Worm (Caenorhabditis elegans) whole organism, L2 larva: ENCODE data around the gene C10A4.4.

Experiments
- F13H6.1 ChIP-seq: sonication (generic microtip); optimal IDR thresholded peaks from 2 replicates; lab custom pipeline; 2016; ENCODE audit warnings: missing genetic modification characterization, missing compliant biosample characterization
- R02D3.7 ChIP-seq: fragments of 150-350 bp; optimal IDR thresholded peaks from 2 replicates; lab custom pipeline; 2014; ENCODE audit warnings: missing biosample characterization, missing genetic modification characterization
- Y55F3AM.14 ChIP-seq: fragments of 200-800 bp; sonication (Bioruptor generic); optimal IDR thresholded peaks from 2 replicates; lab custom pipeline; 2018; ENCODE audit warnings: mild to moderate bottlenecking, missing genetic modification characterization, missing compliant biosample characterization
- ZK546.5 ChIP-seq: sonication (generic microtip); optimal IDR thresholded peaks from 2 replicates; lab custom pipeline; 2017; ENCODE audit warnings: missing biosample characterization, missing genetic modification characterization
- alr-1 ChIP-seq: fragments of 150-350 bp; optimal IDR thresholded peaks from 2 replicates; lab custom pipeline; 2014; ENCODE audit warnings: missing biosample characterization, missing genetic modification characterization
- aly-2 ChIP-seq: fragments of 150-350 bp; optimal IDR thresholded peaks from 2 replicates; lab custom pipeline; 2014; ENCODE audit warnings: missing biosample characterization, missing genetic modification characterization
- ama-1 ChIP-seq: fragments of 150-350 bp; optimal IDR thresholded peaks from 2 replicates; lab custom pipeline; 2018; ENCODE audit warnings: inconsistent platforms
- blmp-1 ChIP-seq: sonication (generic microtip); optimal IDR thresholded peaks from 2 replicates; lab custom pipeline; 2017; ENCODE audit warnings: missing genetic modification characterization, mild to moderate bottlenecking, missing compliant biosample characterization, antibody characterized with exemption, moderate library complexity; ENCODE audit not compliant: insufficient read depth
- crh-2 ChIP-seq: sonication (generic microtip); optimal IDR thresholded peaks from 2 replicates; lab custom pipeline; 2017; ENCODE audit warnings: missing biosample characterization, missing genetic modification characterization
- elt-3 ChIP-seq: sonication (generic microtip); optimal IDR thresholded peaks from 2 replicates; lab custom pipeline; 2017; ENCODE audit warnings: missing biosample characterization, missing genetic modification characterization
- gmeb-1 ChIP-seq: fragments of 150-350 bp; optimal IDR thresholded peaks from 2 replicates; lab custom pipeline; 2014; ENCODE audit warnings: missing biosample characterization, missing genetic modification characterization
- lin-11 ChIP-seq: fragments of 150-350 bp; sonication (generic microtip); optimal IDR thresholded peaks from 2 replicates; lab custom pipeline; 2014; ENCODE audit warnings: missing biosample characterization, missing genetic modification characterization, inconsistent platforms, mixed read lengths
- lin-13 ChIP-seq: fragments of 150-350 bp; optimal IDR thresholded peaks from 2 replicates; lab custom pipeline; 2014; ENCODE audit warnings: missing biosample characterization, missing genetic modification reagents, missing genetic modification characterization
- lin-39 ChIP-seq: fragments of 150-350 bp; optimal IDR thresholded peaks from 2 replicates; lab custom pipeline; 2014; ENCODE audit warnings: missing biosample characterization, missing genetic modification reagents, missing genetic modification characterization
- lsy-2 ChIP-seq, 2 experiments: fragments of 150-350 bp in 1 of 2; sonication (generic microtip) in 1 of 2; optimal IDR thresholded peaks; 2 replicates each; lab custom pipeline; 2014 to 2017; ENCODE audit warnings: missing biosample characterization in 2 of 2, missing genetic modification characterization in 2 of 2
- mbf-1 ChIP-seq: sonication (generic microtip); optimal IDR thresholded peaks from 2 replicates; lab custom pipeline; 2017; ENCODE audit warnings: missing biosample characterization, missing genetic modification characterization
- nhr-11 ChIP-seq: fragments of 150-350 bp; optimal IDR thresholded peaks from 2 replicates; lab custom pipeline; 2014; ENCODE audit warnings: missing biosample characterization, missing genetic modification characterization
- nhr-12 ChIP-seq: fragments of 150-350 bp; optimal IDR thresholded peaks from 2 replicates; lab custom pipeline; 2014; ENCODE audit warnings: missing biosample characterization, missing genetic modification characterization
- nhr-129 ChIP-seq: fragments of 150-350 bp; optimal IDR thresholded peaks from 2 replicates; lab custom pipeline; 2014; ENCODE audit warnings: missing biosample characterization, missing genetic modification characterization
- nhr-21 ChIP-seq: fragments of 150-350 bp; optimal IDR thresholded peaks from 2 replicates; lab custom pipeline; 2014; ENCODE audit warnings: missing biosample characterization, missing genetic modification characterization
- nhr-23 ChIP-seq: fragments of 150-350 bp; optimal IDR thresholded peaks from 2 replicates; lab custom pipeline; 2014; ENCODE audit warnings: missing biosample characterization, missing genetic modification reagents, missing genetic modification characterization
- nhr-237 ChIP-seq: fragments of 150-350 bp; optimal IDR thresholded peaks from 2 replicates; lab custom pipeline; 2014; ENCODE audit warnings: missing biosample characterization, missing genetic modification characterization
- nhr-6 ChIP-seq: fragments of 150-350 bp; optimal IDR thresholded peaks from 2 replicates; lab custom pipeline; 2014; ENCODE audit warnings: missing biosample characterization, missing genetic modification characterization
- nhr-77 ChIP-seq: fragments of 150-350 bp; optimal IDR thresholded peaks from 2 replicates; lab custom pipeline; 2014; ENCODE audit warnings: missing biosample characterization, missing genetic modification characterization
- skn-1 ChIP-seq: sonication (generic microtip); optimal IDR thresholded peaks from 2 replicates; lab custom pipeline; 2017; ENCODE audit warnings: missing biosample characterization, missing genetic modification characterization
- sma-3 ChIP-seq: sonication (generic microtip); optimal IDR thresholded peaks from 2 replicates; lab custom pipeline; 2016; ENCODE audit warnings: missing genetic modification reagents, missing genetic modification characterization, missing compliant biosample characterization
- sma-9 ChIP-seq, 2 experiments: fragments of 150-350 bp in 1 of 2; sonication (generic microtip) in 1 of 2; optimal IDR thresholded peaks; 2 replicates each; lab custom pipeline; 2014 to 2016; ENCODE audit warnings: missing genetic modification characterization in 2 of 2, mild to moderate bottlenecking in 1 of 2, missing biosample characterization in 1 of 2, missing compliant biosample characterization in 1 of 2, missing genetic modification reagents in 1 of 2, moderate library complexity in 1 of 2
- snpc-4 ChIP-seq: fragments of 150-350 bp; optimal IDR thresholded peaks from 2 replicates; lab custom pipeline; 2014; ENCODE audit warnings: missing biosample characterization, missing genetic modification characterization
- unc-55 ChIP-seq: fragments of 150-350 bp; sonication (generic microtip); optimal IDR thresholded peaks from 3 replicates; lab custom pipeline; 2014; ENCODE audit warnings: missing biosample characterization, missing genetic modification reagents, missing genetic modification characterization
- zag-1 ChIP-seq: fragments of 150-350 bp; optimal IDR thresholded peaks from 2 replicates; lab custom pipeline; 2014; ENCODE audit warnings: missing biosample characterization, missing genetic modification characterization
- ztf-1 ChIP-seq: fragments of 200-800 bp; sonication (Bioruptor generic); conservative IDR thresholded peaks from 2 replicates; pipeline ENCODE4 v1.3.6; 2022; ENCODE audit warnings: missing genetic modification characterization, missing compliant biosample characterization
- ztf-4 ChIP-seq: fragments of 150-350 bp; optimal IDR thresholded peaks from 2 replicates; lab custom pipeline; 2014; ENCODE audit warnings: missing biosample characterization, missing genetic modification characterization

Gene C10A4.4

DNA sequence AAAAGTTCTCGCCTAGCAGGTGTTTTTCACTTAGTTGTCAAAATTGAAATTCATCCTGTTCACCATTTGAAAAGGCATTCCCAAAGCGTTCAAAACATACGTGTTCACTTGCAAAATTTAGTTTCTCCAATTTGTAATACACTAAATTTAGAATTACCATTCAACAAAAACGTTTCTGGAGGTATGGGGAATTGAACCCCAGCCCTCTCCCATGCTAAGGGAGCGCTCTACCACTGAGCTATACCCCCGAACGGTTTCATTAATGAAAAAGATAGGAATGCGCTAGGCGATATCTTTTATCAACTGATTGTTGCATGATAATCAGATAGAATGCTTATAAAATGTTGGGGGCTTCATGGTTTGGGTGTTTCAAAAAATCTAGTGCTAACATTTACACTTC lies 22.3 kb upstream of the C10A4.4 start:
- TF ChIP-seq ztf-1 (GFP tag; lab: Robert Waterston, UW) (no peak), unc-55 (GFP tag; lab: Kevin White, UChicago) (no peak), sma-3 (no peak), nhr-237 (no peak)
- TF ChIP-seq, all 48 proteins: peak for 0

DNA sequence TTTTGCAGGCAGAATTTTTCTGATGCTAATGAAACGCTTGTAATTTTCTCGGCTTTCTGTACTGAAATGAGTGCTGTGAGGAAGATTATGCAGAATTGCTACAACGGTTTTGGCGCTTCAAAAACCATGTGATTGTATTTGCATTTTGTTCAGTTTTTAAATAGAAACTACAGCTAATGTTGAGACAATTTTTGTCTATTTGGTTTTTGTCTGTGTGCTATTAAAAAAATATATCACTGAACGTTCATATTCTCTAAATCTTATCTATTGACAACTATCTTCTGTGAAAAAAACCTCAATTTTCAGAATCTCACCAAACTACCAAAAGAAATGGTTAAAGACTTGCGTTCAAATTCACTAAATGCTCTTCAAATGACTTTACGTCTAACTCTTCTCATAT lies 10.6 kb upstream of the C10A4.4 start, which contains the start of gene C10A4.6:
Gene C10A4.6 (plus strand): TSS at position 301 of the 400 bp plus-strand sequence.
- TF ChIP-seq F13H6.1 (tag; lab: Kevin White, UChicago) (no peak), mbf-1 (tag; lab: Kevin White, UChicago) (no peak), nhr-21 (tag; lab: Kevin White, UChicago) (no peak), sma-3 (no peak), sma-9 (GFP tag; optimal IDR thresholded peaks at IDR 0.05; lab: Kevin White, UChicago) (no peak), sma-9 (tag; optimal IDR thresholded peaks at IDR 0.05; lab: Kevin White, UChicago) (no peak), ama-1 (lab: Kevin White, UChicago) (no peak), nhr-129 (tag; lab: Kevin White, UChicago) (no peak), nhr-6 (tag; lab: Kevin White, UChicago) (no peak), gmeb-1 (tag; lab: Kevin White, UChicago) (no peak), lin-11 (tag; lab: Kevin White, UChicago) (no peak), nhr-77 (tag; lab: Kevin White, UChicago) (no peak), blmp-1 (tag; lab: Kevin White, UChicago) (no peak), nhr-23 (tag; lab: Kevin White, UChicago) (no peak)

DNA sequence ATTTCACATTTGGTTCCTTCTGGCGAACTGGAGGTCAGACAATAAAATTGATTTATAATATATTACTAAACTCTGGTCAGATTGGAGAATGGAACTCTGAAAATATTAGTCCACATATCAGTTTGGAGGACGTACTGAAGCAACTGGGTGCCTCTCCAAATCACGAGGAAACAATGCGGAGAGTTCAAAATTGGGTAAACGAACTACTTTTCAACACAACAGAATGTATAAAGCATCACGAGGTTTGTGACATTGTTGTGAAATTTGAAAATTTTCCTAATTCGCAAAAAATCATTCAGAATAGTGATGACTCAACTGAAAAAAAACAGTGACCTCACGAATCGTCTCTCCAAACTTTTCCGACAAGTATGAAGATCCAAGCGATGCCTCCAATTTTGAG lies 7.7 kb upstream of the C10A4.4 start, which contains the start of gene gad-2:
Gene gad-2 (plus strand): TSS at position 301 of the 400 bp plus-strand sequence.
- no peak for TF ChIP-seq lsy-2 (tag; optimal IDR thresholded peaks at IDR 0.05; lab: Kevin White, UChicago)

- TF ChIP-seq nhr-77 (tag; lab: Kevin White, UChicago), result no peak
- no peak for TF ChIP-seq elt-3 (tag; lab: Kevin White, UChicago)
- no peak for TF ChIP-seq unc-55 (GFP tag; lab: Kevin White, UChicago)
- no peak for TF ChIP-seq blmp-1 (tag; lab: Kevin White, UChicago)
- no peak for TF ChIP-seq skn-1 (tag; lab: Kevin White, UChicago)
- TF ChIP-seq Y55F3AM.14 (GFP tag; lab: Kevin White, UChicago), result no peak
- no peak for TF ChIP-seq aly-2 (tag; lab: Kevin White, UChicago)
- no peak for TF ChIP-seq gmeb-1 (tag; lab: Kevin White, UChicago)
- TF ChIP-seq nhr-11 (tag; lab: Kevin White, UChicago), result no peak
- no peak for TF ChIP-seq F13H6.1 (tag; lab: Kevin White, UChicago)
- no peak for TF ChIP-seq lin-39 (tag; lab: Kevin White, UChicago)
- no peak for TF ChIP-seq nhr-12 (tag; lab: Kevin White, UChicago)
- no peak for TF ChIP-seq alr-1 (tag; lab: Kevin White, UChicago)
- TF ChIP-seq ztf-4, result no peak
- TF ChIP-seq crh-2 (tag; lab: Kevin White, UChicago), result no peak
- no peak for TF ChIP-seq R02D3.7 (tag; lab: Kevin White, UChicago)
- no peak for TF ChIP-seq lin-13
- no peak for TF ChIP-seq snpc-4 (tag; lab: Kevin White, UChicago)
Measured at ce11 chrX:7397935-7398334, 3.0 kb upstream of the C10A4.4 start, which contains the start of gene C10A4.13. Gene C10A4.13, minus strand, starts transcription at chrX:7398035.

ce11 chrX:7398584-7398983 lies 2.3 kb upstream of the C10A4.4 start, which contains the start of gene C10A4.10:
Gene C10A4.10, plus strand, starts transcription at chrX:7398884.
- TF ChIP-seq nhr-237 (no peak), blmp-1 (tag; lab: Kevin White, UChicago) (no peak), nhr-129 (tag; lab: Kevin White, UChicago) (no peak), lin-13 (no peak), nhr-21 (tag; lab: Kevin White, UChicago) (no peak), nhr-6 (tag; lab: Kevin White, UChicago) (no peak), Y55F3AM.14 (GFP tag; lab: Kevin White, UChicago) (no peak), zag-1 (tag; lab: Kevin White, UChicago) (no peak), ztf-1 (GFP tag; lab: Robert Waterston, UW) (no peak), sma-3 (no peak), unc-55 (GFP tag; lab: Kevin White, UChicago) (no peak), ZK546.5 (no peak), nhr-11 (tag; lab: Kevin White, UChicago) (no peak)
